Worm (Caenorhabditis elegans): ENCODE data around the gene C44B11.4.

ce11 chrIII:3191195-3191594 is 47.6 kb upstream of the C44B11.4 start, which contains the start of gene R148.8:
- TF ChIP-seq elt-1 (tag; optimal IDR thresholded peaks at IDR 0.05) (no peak), ceh-82 (tag; optimal IDR thresholded peaks at IDR 0.05) (no peak), lin-39 (tag; optimal IDR thresholded peaks at IDR 0.05) (no peak), egl-27 (tag; optimal IDR thresholded peaks at IDR 0.05) (no peak), tbx-2 (tag; optimal IDR thresholded peaks at IDR 0.05) (no peak), unc-62 (GFP tag; optimal IDR thresholded peaks at IDR 0.05) (no peak), unc-39 (tag; optimal IDR thresholded peaks at IDR 0.05) (no peak), fos-1 (tag; optimal IDR thresholded peaks at IDR 0.05) (no peak), jun-1 (tag; optimal IDR thresholded peaks at IDR 0.05) (no peak), R02D3.7 (tag; optimal IDR thresholded peaks at IDR 0.05) (no peak), hmg-11 (tag; optimal IDR thresholded peaks at IDR 0.05) (no peak), nhr-76 (tag; optimal IDR thresholded peaks at IDR 0.05) (no peak), nhr-77 (tag; optimal IDR thresholded peaks at IDR 0.05) (no peak)
